Worm (Caenorhabditis elegans) whole organism, early embryonic: Measurements from ENCODE around the gene irg-6.

Experiments used
- B0310.2 ChIP-seq: sonication (generic microtip); optimal IDR thresholded peaks from 2 replicates; lab custom pipeline; 2016; ENCODE audit warnings: mild to moderate bottlenecking, missing genetic modification characterization, missing compliant biosample characterization
- F13C5.2 ChIP-seq: sonication (generic microtip); optimal IDR thresholded peaks from 2 replicates; lab custom pipeline; 2017; ENCODE audit warnings: mild to moderate bottlenecking, missing genetic modification characterization, inconsistent platforms, missing compliant biosample characterization
- ama-1 ChIP-seq: fragments of 150-350 bp; optimal IDR thresholded peaks from 2 replicates; lab custom pipeline; 2014
- flt-1 ChIP-seq: fragments of 200-800 bp; sonication (Bioruptor generic); IDR thresholded peaks from 2 replicates; pipeline ENCODE4 v1.3.6; 2022; ENCODE audit warnings: missing genetic modification characterization, missing compliant biosample characterization
- hmbx-1 ChIP-seq: sonication (generic microtip); optimal IDR thresholded peaks from 2 replicates; lab custom pipeline; 2016; ENCODE audit warnings: mild to moderate bottlenecking, missing genetic modification characterization, missing compliant biosample characterization
- scrt-1 ChIP-seq: fragments of 200-800 bp; sonication (Bioruptor generic); IDR thresholded peaks from 2 replicates; pipeline ENCODE4 v1.3.6; 2022; ENCODE audit warnings: missing genetic modification characterization, missing compliant biosample characterization
- tbx-11 ChIP-seq: fragments of 200-800 bp; sonication (Bioruptor generic); IDR thresholded peaks from 2 replicates; pipeline ENCODE4 v1.3.6; 2022; ENCODE audit warnings: missing genetic modification characterization, missing compliant biosample characterization
- tbx-37 ChIP-seq: fragments of 200-800 bp; sonication (Bioruptor generic); conservative IDR thresholded peaks from 2 replicates; pipeline ENCODE4 v1.3.6; 2022; ENCODE audit warnings: missing genetic modification reagents, missing genetic modification characterization, missing compliant biosample characterization

DNA sequence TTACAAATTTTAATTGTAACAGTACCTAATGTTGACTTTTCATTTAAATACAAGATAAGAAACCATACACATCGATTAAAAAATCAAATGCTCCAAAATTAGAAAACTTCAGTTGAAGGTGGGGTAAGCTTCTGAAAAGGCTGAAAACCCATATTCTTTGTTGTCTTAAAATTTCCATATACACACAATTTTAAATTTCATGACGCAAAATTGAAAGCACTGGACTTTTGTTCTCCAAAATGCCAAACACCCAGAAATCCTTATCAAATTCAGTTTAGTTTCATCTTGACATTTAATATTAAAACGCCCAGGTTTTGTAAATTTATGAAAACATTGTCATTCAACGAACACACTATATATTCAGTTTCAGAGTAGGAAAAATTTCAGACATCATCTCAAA, 45.4 kb upstream of the irg-6 start, which contains the start of gene F55G11.7:
- TF ChIP-seq scrt-1 (GFP tag; lab: Robert Waterston, UW), result no peak
- TF ChIP-seq ama-1 (lab: Kevin White, UChicago), result no peak
- no peak for TF ChIP-seq flt-1 (GFP tag; lab: Robert Waterston, UW)
- no peak for TF ChIP-seq hmbx-1 (tag; lab: Kevin White, UChicago)
- no peak for TF ChIP-seq tbx-37 (GFP tag; lab: Robert Waterston, UW)
- TF ChIP-seq B0310.2, result no peak
- no peak for TF ChIP-seq F13C5.2 (tag; lab: Kevin White, UChicago)
- TF ChIP-seq tbx-11, result no peak
